Worm (Caenorhabditis elegans): ENCODE results near the gene T27F7.12.

T27F7.12 gene

DNA sequence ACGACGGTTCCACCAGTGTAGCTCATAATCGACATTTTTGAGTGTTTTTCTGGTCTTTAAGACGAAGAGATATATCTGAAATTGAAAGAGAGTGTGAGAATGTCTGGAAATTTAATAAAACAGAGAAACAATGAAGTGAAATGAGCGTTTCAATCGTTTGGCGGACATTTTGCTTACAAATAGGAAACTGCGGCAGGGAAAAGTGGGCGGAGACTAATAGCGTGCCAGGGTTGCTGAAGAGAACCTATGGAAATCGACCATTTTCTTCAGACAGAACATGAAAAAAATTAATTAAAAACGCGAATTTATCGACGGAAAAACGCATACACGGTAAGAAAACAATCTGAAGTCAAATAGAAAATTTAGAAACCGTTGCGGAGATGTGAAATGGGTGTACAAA is 34.5 kb upstream of the T27F7.12 start, which contains the start of gene pbs-3:
Gene pbs-3 (minus strand): TSS at position 75 of the 400 bp plus-strand sequence.
- TF ChIP-seq dve-1 (tag; optimal IDR thresholded peaks at IDR 0.05; ENCODE audit: insufficient read depth), result peak; percentile 66
- peak; percentile 82 for TF ChIP-seq nhr-6 (tag; optimal IDR thresholded peaks at IDR 0.05)
- TF ChIP-seq vab-7 (GFP tag; IDR thresholded peaks at IDR 0.05), result peak; percentile 54; the same call in 1 of the 2 replicates
- TF ChIP-seq daf-16 (GFP tag; optimal IDR thresholded peaks at IDR 0.05), result no peak
- TF ChIP-seq daf-16 (tag; optimal IDR thresholded peaks at IDR 0.05), result peak; percentile 35
- no peak for TF ChIP-seq ctbp-1 (GFP tag; IDR thresholded peaks at IDR 0.05)
- peak in 1 of 2 experiments; percentile 82 for TF ChIP-seq unc-62 (GFP tag; optimal IDR thresholded peaks at IDR 0.05 in 1 of 2)
- TF ChIP-seq unc-62 (tag; optimal IDR thresholded peaks at IDR 0.05), result no peak
- 0 out of 4 replicates have a peak, but pooled peaks of 1 of the 2 experiments have one; percentile 46 for TF ChIP-seq madf-5 (GFP tag; IDR thresholded peaks at IDR 0.05)
- peak; percentile 77 for TF ChIP-seq lin-38 (GFP tag; IDR thresholded peaks at IDR 0.05)
- TF ChIP-seq F49E8.2 (tag; optimal IDR thresholded peaks at IDR 0.05; ENCODE audit: borderline replicate concordance), result no peak
- TF ChIP-seq nhr-11 (tag; optimal IDR thresholded peaks at IDR 0.05), result peak; percentile 50
- TF ChIP-seq mdl-1 (tag; optimal IDR thresholded peaks at IDR 0.05), result peak in 1 of 2 experiments; percentile 5
- TF ChIP-seq lsy-2 (tag; optimal IDR thresholded peaks at IDR 0.05), result peak in 1 of 2 experiments; percentile 81
- TF ChIP-seq Y48G9A.11 (GFP tag; IDR thresholded peaks at IDR 0.05), result 0 out of 2 replicates have a peak, but pooled peaks have one; percentile 19
- TF ChIP-seq rbr-2 (tag; optimal IDR thresholded peaks at IDR 0.05), result peak; percentile 2
- peak; percentile 43; the same call in 1 of the 2 replicates for TF ChIP-seq hmg-1.1 (GFP tag; IDR thresholded peaks at IDR 0.05)
- TF ChIP-seq lin-39 (tag; optimal IDR thresholded peaks at IDR 0.05), result no peak
- TF ChIP-seq hlh-11 (tag; optimal IDR thresholded peaks at IDR 0.05), result peak; percentile 35
- peak; percentile 77 for TF ChIP-seq mep-1 (tag; optimal IDR thresholded peaks at IDR 0.05)
- peak; percentile 95 for TF ChIP-seq mes-2 (tag; optimal IDR thresholded peaks at IDR 0.05; ENCODE audit: poor library complexity, severe bottlenecking)
- TF ChIP-seq ama-1 (optimal IDR thresholded peaks at IDR 0.05), result peak; percentile 66
- TF ChIP-seq nhr-77 (tag; optimal IDR thresholded peaks at IDR 0.05), result peak; percentile 73
- peak; percentile 62 for TF ChIP-seq nhr-28 (tag; optimal IDR thresholded peaks at IDR 0.05)
- TF ChIP-seq dpl-1 (GFP tag; optimal IDR thresholded peaks at IDR 0.05), result peak; percentile 67
- no peak for TF ChIP-seq nhr-102 (tag; optimal IDR thresholded peaks at IDR 0.05)
- no peak for TF ChIP-seq lin-1 (GFP tag; IDR thresholded peaks at IDR 0.05)
- TF ChIP-seq hif-1 (tag; optimal IDR thresholded peaks at IDR 0.05), result peak in 1 of 2 experiments; percentile 68
- peak; percentile 12 for TF ChIP-seq mxl-3 (GFP tag; optimal IDR thresholded peaks at IDR 0.05)
- TF ChIP-seq ceh-32 (tag; optimal IDR thresholded peaks at IDR 0.05; ENCODE audit: poor library complexity), result no peak
- peak; percentile 83 for TF ChIP-seq unc-130 (GFP tag; optimal IDR thresholded peaks at IDR 0.05)
- TF ChIP-seq lin-13 (GFP tag; optimal IDR thresholded peaks at IDR 0.05), result peak; percentile 58
- no peak for TF ChIP-seq nhr-41 (GFP tag; IDR thresholded peaks at IDR 0.05)

ce11 chrII:4959719-4960118 is 30.2 kb upstream of the T27F7.12 start, which contains the start of gene ulp-2:
ulp-2 (minus strand) TSS chrII:4959876.
- TF ChIP-seq lsy-2 (tag; optimal IDR thresholded peaks at IDR 0.05) (peak in 1 of 2 experiments; percentile 53), dpl-1 (GFP tag; optimal IDR thresholded peaks at IDR 0.05) (peak; percentile 14), F10B5.3 (tag; optimal IDR thresholded peaks at IDR 0.05) (no peak), aha-1 (tag) (peak; percentile 96)

ce11 chrII:4960690-4961089 is 29.2 kb upstream of the T27F7.12 start:
- no peak for TF ChIP-seq mdl-1 (tag; optimal IDR thresholded peaks at IDR 0.05)
- peak; percentile 30 for TF ChIP-seq hlh-11 (tag; optimal IDR thresholded peaks at IDR 0.05)
- no peak for TF ChIP-seq ztf-11 (tag; optimal IDR thresholded peaks at IDR 0.05)
- TF ChIP-seq pqm-1 (tag; optimal IDR thresholded peaks at IDR 0.05), result peak; percentile 33
- no peak for TF ChIP-seq jun-1 (tag; optimal IDR thresholded peaks at IDR 0.05)
- peak; percentile 83 for TF ChIP-seq nhr-28 (tag; optimal IDR thresholded peaks at IDR 0.05)
- no peak for TF ChIP-seq ceh-20 (GFP tag; IDR thresholded peaks at IDR 0.05)
- TF ChIP-seq nhr-77 (tag; optimal IDR thresholded peaks at IDR 0.05), result peak; percentile 31
- TF ChIP-seq daf-16 (GFP tag; optimal IDR thresholded peaks at IDR 0.05), result no peak
- TF ChIP-seq daf-16 (tag; optimal IDR thresholded peaks at IDR 0.05), result peak; percentile 46
- TF ChIP-seq mep-1 (tag; optimal IDR thresholded peaks at IDR 0.05), result no peak
- TF ChIP-seq egl-27 (tag; optimal IDR thresholded peaks at IDR 0.05), result no peak
- peak; percentile 50 for TF ChIP-seq dve-1 (tag; optimal IDR thresholded peaks at IDR 0.05; ENCODE audit: insufficient read depth)
- no peak for TF ChIP-seq lin-15B (tag; optimal IDR thresholded peaks at IDR 0.05)
- TF ChIP-seq dpl-1 (GFP tag; optimal IDR thresholded peaks at IDR 0.05), result no peak
- TF ChIP-seq dmd-6 (GFP tag; IDR thresholded peaks at IDR 0.05), result peak; percentile 42; the same call in 1 of the 2 replicates
- TF ChIP-seq hmg-1.1 (GFP tag; IDR thresholded peaks at IDR 0.05), result no peak

Measured in whole organism, L4 larva.